Worm (Caenorhabditis elegans): ENCODE data around the gene srz-59.

The srz-59 gene

ce11 chrIV:14129091-14129490 lies 2.8 kb upstream of the srz-59 start, which contains the start of gene srz-42:
Gene srz-42 (plus strand): TSS chrIV:14129391.
- no peak for TF ChIP-seq pag-3 (tag; optimal IDR thresholded peaks at IDR 0.05; ENCODE audit: borderline replicate concordance, insufficient read depth)
- no peak for TF ChIP-seq mdl-1 (tag; optimal IDR thresholded peaks at IDR 0.05)
- no peak for TF ChIP-seq unc-30 (tag; optimal IDR thresholded peaks at IDR 0.05)
- TF ChIP-seq nhr-90 (tag; optimal IDR thresholded peaks at IDR 0.05; ENCODE audit: poor library complexity) = no peak
- TF ChIP-seq zip-4 (GFP tag; optimal IDR thresholded peaks at IDR 0.05) = no peak
- TF ChIP-seq ztf-4 (tag; optimal IDR thresholded peaks at IDR 0.05) = no peak
- TF ChIP-seq elt-3 (tag; optimal IDR thresholded peaks at IDR 0.05) = no peak

DNA sequence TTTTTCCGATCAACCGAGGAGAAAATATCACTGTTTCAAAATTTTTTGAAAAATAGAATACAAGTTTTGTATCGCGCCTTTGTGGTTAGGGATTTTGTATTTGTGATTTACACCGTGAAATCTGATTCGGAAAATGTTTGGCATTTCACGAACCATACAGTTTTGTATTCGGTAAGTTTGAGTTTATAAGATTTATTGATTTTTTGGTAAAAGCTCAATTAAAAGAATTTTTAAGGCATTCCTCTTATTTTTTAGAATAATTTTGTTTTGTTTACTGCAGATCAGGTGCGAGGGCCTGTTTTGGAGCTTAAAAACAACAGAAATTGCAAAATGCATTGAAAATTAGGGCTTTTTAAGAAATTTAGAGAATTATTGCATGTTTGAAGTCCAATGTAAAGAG lies 1.5 kb downstream of the srz-59 start:
- TF ChIP-seq unc-30 (tag; optimal IDR thresholded peaks at IDR 0.05) = no peak
- TF ChIP-seq hlh-4 (tag; optimal IDR thresholded peaks at IDR 0.05) = no peak
- TF ChIP-seq hpl-2 (GFP tag; optimal IDR thresholded peaks at IDR 0.05) = no peak
- TF ChIP-seq irx-1 (tag; optimal IDR thresholded peaks at IDR 0.05) = no peak
- no peak for TF ChIP-seq pax-3 (tag; optimal IDR thresholded peaks at IDR 0.05)
- no peak for TF ChIP-seq mdl-1 (tag; optimal IDR thresholded peaks at IDR 0.05)
- TF ChIP-seq swsn-7 (tag; optimal IDR thresholded peaks at IDR 0.05) = no peak
- no peak for TF ChIP-seq isw-1 (GFP tag; IDR thresholded peaks at IDR 0.05)
- no peak for TF ChIP-seq aha-1 (tag; optimal IDR thresholded peaks at IDR 0.05)
- TF ChIP-seq tbx-2 (tag; optimal IDR thresholded peaks at IDR 0.05) = no peak
- TF ChIP-seq efl-3 (GFP tag; optimal IDR thresholded peaks at IDR 0.05) = no peak
- TF ChIP-seq nhr-11 (tag; optimal IDR thresholded peaks at IDR 0.05) = no peak
- TF ChIP-seq C34B4.2 (tag; optimal IDR thresholded peaks at IDR 0.05) = no peak
- no peak for TF ChIP-seq ceh-90 (tag; optimal IDR thresholded peaks at IDR 0.05)
- TF ChIP-seq mef-2 (tag; optimal IDR thresholded peaks at IDR 0.05) = no peak
- no peak for TF ChIP-seq elt-3 (tag; optimal IDR thresholded peaks at IDR 0.05)
- TF ChIP-seq lin-13 (GFP tag; optimal IDR thresholded peaks at IDR 0.05) = no peak

DNA sequence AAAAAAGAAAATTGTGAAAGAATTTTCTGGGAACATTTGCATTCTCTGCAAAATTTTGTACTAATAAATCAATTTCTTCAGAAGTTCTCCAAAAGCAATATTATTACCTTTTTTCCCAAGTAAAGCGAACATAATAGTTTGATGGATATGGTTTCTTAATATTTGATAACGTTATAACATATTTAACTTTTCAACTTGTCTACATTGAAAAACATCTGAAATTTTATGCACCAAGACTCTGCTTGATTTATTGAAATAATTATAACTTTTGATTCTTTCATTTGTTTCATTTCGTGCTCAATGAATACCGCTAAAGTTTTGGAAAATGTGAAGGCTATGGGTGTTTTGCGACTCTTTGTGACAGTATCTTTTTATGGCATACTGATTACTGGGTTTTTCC lies 5.2 kb downstream of the srz-59 start, which contains the start of gene srz-31:
srz-31 (plus strand) TSS at position 301 of the 400 bp plus-strand sequence.
- TF ChIP-seq lin-39 (tag; optimal IDR thresholded peaks at IDR 0.05) (no peak), C34B4.2 (tag; optimal IDR thresholded peaks at IDR 0.05) (no peak), C04F5.9 (tag; optimal IDR thresholded peaks at IDR 0.05) (no peak), nhr-12 (tag; optimal IDR thresholded peaks at IDR 0.05) (no peak), pax-3 (tag; optimal IDR thresholded peaks at IDR 0.05) (no peak), lin-35 (GFP tag; optimal IDR thresholded peaks at IDR 0.05) (no peak), unc-130 (tag; optimal IDR thresholded peaks at IDR 0.05) (no peak), nhr-84 (tag; optimal IDR thresholded peaks at IDR 0.05) (no peak), ceh-82 (tag; optimal IDR thresholded peaks at IDR 0.05) (no peak), lsy-2 (tag; optimal IDR thresholded peaks at IDR 0.05) (no peak), nhr-11 (tag; optimal IDR thresholded peaks at IDR 0.05) (no peak)

- TF ChIP-seq isw-1 (GFP tag; IDR thresholded peaks at IDR 0.05) (no peak), tlp-1 (tag; optimal IDR thresholded peaks at IDR 0.05) (no peak), fos-1 (tag; optimal IDR thresholded peaks at IDR 0.05) (no peak), efl-1 (optimal IDR thresholded peaks at IDR 0.05) (no peak), efl-1 (GFP tag; optimal IDR thresholded peaks at IDR 0.05 in 1 of 2) (peak in 1 of 2 experiments; percentile 17)
Observed at ce11 chrIV:14143042-14143441, 11.2 kb downstream of the srz-59 start.

DNA sequence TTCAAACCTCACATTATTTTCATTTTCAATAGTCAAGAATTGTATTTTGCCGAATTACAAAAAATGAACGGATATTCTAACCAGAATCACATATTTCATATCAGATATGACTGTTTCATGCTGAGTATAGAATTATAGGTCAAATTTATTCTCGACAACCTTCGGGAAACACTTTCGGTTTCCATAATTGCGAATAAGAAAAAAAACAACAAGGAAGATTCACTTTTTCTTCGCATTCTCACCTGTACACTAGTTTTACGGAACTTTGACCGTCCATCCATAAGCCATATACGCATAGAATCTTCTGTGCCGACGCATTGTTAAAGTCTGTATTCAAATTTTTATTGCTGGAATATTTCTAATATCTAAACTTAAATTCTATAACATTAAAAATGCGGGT lies 13.7 kb downstream of the srz-59 start, which contains the start of gene oac-37:
oac-37 (plus strand) TSS at position 301 of the 400 bp plus-strand sequence.
- TF ChIP-seq hlh-4 (tag; optimal IDR thresholded peaks at IDR 0.05) (no peak), ztf-4 (tag; optimal IDR thresholded peaks at IDR 0.05) (no peak), dsc-1 (tag; optimal IDR thresholded peaks at IDR 0.05) (no peak), mdl-1 (tag; optimal IDR thresholded peaks at IDR 0.05) (no peak), ces-1 (GFP tag; optimal IDR thresholded peaks at IDR 0.05) (no peak), vab-15 (tag; optimal IDR thresholded peaks at IDR 0.05) (no peak), Y116A8C.19 (tag; optimal IDR thresholded peaks at IDR 0.05; ENCODE audit: borderline replicate concordance) (no peak), rnt-1 (tag; optimal IDR thresholded peaks at IDR 0.05) (no peak)

All from whole organism, L1 larva.